Worm (Caenorhabditis elegans) whole organism, early embryonic: ENCODE data around the gene nrde-3.

Experiments used
- B0310.2 ChIP-seq: sonication (generic microtip); optimal IDR thresholded peaks from 2 replicates; lab custom pipeline; 2016; ENCODE audit warnings: mild to moderate bottlenecking, missing genetic modification characterization, missing compliant biosample characterization
- F13C5.2 ChIP-seq: sonication (generic microtip); optimal IDR thresholded peaks from 2 replicates; lab custom pipeline; 2017; ENCODE audit warnings: mild to moderate bottlenecking, missing genetic modification characterization, inconsistent platforms, missing compliant biosample characterization
- aly-1 ChIP-seq: sonication (generic microtip); optimal IDR thresholded peaks from 2 replicates; lab custom pipeline; 2016; ENCODE audit warnings: missing genetic modification characterization, missing compliant biosample characterization
- ama-1 ChIP-seq: fragments of 150-350 bp; optimal IDR thresholded peaks from 2 replicates; lab custom pipeline; 2014
- ceh-36 ChIP-seq: sonication (generic microtip); optimal IDR thresholded peaks from 2 replicates; lab custom pipeline; 2016; ENCODE audit warnings: missing genetic modification characterization, inconsistent platforms, missing compliant biosample characterization
- hmbx-1 ChIP-seq: sonication (generic microtip); optimal IDR thresholded peaks from 2 replicates; lab custom pipeline; 2016; ENCODE audit warnings: mild to moderate bottlenecking, missing genetic modification characterization, missing compliant biosample characterization
- hmg-4 ChIP-seq: fragments of 200-800 bp; sonication (Bioruptor generic); optimal IDR thresholded peaks from 2 replicates; lab custom pipeline; 2018; ENCODE audit warnings: mild to moderate bottlenecking, missing genetic modification characterization, missing compliant biosample characterization
- hnd-1 ChIP-seq: sonication (generic microtip); optimal IDR thresholded peaks from 2 replicates; lab custom pipeline; 2016; ENCODE audit warnings: missing genetic modification characterization, missing compliant biosample characterization
- pes-1 ChIP-seq: fragments of 200-800 bp; sonication (Bioruptor generic); IDR thresholded peaks from 2 replicates; pipeline ENCODE4 v1.3.6; 2022; ENCODE audit warnings: missing genetic modification reagents, missing genetic modification characterization, missing compliant biosample characterization
- sea-1 ChIP-seq: fragments of 200-800 bp; sonication (Bioruptor generic); conservative IDR thresholded peaks from 2 replicates; pipeline ENCODE4 v1.3.6; 2022; ENCODE audit warnings: missing genetic modification characterization, missing compliant biosample characterization
- tbx-11 ChIP-seq: fragments of 200-800 bp; sonication (Bioruptor generic); IDR thresholded peaks from 2 replicates; pipeline ENCODE4 v1.3.6; 2022; ENCODE audit warnings: missing genetic modification characterization, missing compliant biosample characterization
- tbx-37 ChIP-seq: fragments of 200-800 bp; sonication (Bioruptor generic); conservative IDR thresholded peaks from 2 replicates; pipeline ENCODE4 v1.3.6; 2022; ENCODE audit warnings: missing genetic modification reagents, missing genetic modification characterization, missing compliant biosample characterization
- tra-4 ChIP-seq: sonication (generic microtip); optimal IDR thresholded peaks from 2 replicates; lab custom pipeline; 2017; ENCODE audit warnings: missing genetic modification characterization, missing compliant biosample characterization

DNA sequence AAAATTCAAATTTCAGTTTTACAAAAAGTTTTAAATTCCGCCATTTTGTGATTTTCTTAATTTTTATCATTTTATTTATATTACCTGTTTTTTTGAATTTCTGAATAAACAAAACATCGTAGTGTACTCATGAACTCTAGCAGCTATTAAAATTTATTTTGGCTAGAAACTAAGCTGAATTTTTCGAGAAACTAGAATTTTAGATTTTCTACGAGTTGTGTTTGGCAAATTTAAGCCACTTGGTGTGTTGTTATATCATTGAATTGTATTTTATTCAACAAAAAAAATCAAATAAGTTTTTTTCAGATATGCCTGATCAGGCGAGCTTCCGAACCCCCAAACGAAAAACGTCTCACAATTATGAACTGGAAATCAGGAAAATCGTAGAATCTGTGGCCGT is 25.2 kb downstream of the nrde-3 start, which contains the start of gene R04A9.6:
- TF ChIP-seq ceh-36 (tag; lab: Kevin White, UChicago), result no peak
- TF ChIP-seq ama-1 (lab: Kevin White, UChicago), result no peak
- no peak for TF ChIP-seq pes-1
- TF ChIP-seq aly-1 (tag; lab: Kevin White, UChicago), result no peak
- no peak for TF ChIP-seq tbx-37 (GFP tag; lab: Robert Waterston, UW)
- TF ChIP-seq sea-1 (GFP tag; lab: Robert Waterston, UW), result no peak
- TF ChIP-seq hnd-1 (tag; lab: Kevin White, UChicago), result no peak
- TF ChIP-seq B0310.2 (tag; lab: Kevin White, UChicago), result no peak
- TF ChIP-seq tra-4 (tag; lab: Kevin White, UChicago), result no peak
- no peak for TF ChIP-seq hmbx-1 (tag; lab: Kevin White, UChicago)
- TF ChIP-seq hmg-4 (GFP tag; lab: Kevin White, UChicago), result no peak
- no peak for TF ChIP-seq tbx-11 (GFP tag; lab: Robert Waterston, UW)
- TF ChIP-seq F13C5.2 (tag; lab: Kevin White, UChicago), result no peak
